Worm (Caenorhabditis elegans): ENCODE data around the gene pgph-3.

The pgph-3 gene

ce11 chrV:5788650-5789049, 25.0 kb upstream of the pgph-3 start:
- TF ChIP-seq pqm-1 (tag; optimal IDR thresholded peaks at IDR 0.05) (no peak), ahr-1 (tag; optimal IDR thresholded peaks at IDR 0.05) (no peak), F13H6.1 (tag; optimal IDR thresholded peaks at IDR 0.05) (no peak), K09A11.1 (tag; optimal IDR thresholded peaks at IDR 0.05; ENCODE audit: insufficient read depth) (no peak), fax-1 (tag; optimal IDR thresholded peaks at IDR 0.05) (no peak), hlh-13 (GFP tag; optimal IDR thresholded peaks at IDR 0.05) (no peak), unc-55 (GFP tag; optimal IDR thresholded peaks at IDR 0.05) (no peak), nfya-1 (tag; optimal IDR thresholded peaks at IDR 0.05) (no peak), zip-5 (tag; optimal IDR thresholded peaks at IDR 0.05) (no peak), hlh-6 (tag; optimal IDR thresholded peaks at IDR 0.05) (no peak), syd-9 (tag; optimal IDR thresholded peaks at IDR 0.05) (no peak), C08G9.2 (tag; optimal IDR thresholded peaks at IDR 0.05) (no peak), ztf-16 (tag; optimal IDR thresholded peaks at IDR 0.05) (no peak), C38D4.7 (GFP tag; optimal IDR thresholded peaks at IDR 0.05) (no peak), ceh-30 (tag; optimal IDR thresholded peaks at IDR 0.05) (no peak), nhr-232 (tag; optimal IDR thresholded peaks at IDR 0.05) (no peak)

ce11 chrV:5785372-5785771, 21.7 kb upstream of the pgph-3 start, which contains the start of gene F44E7.7:
Gene F44E7.7 (minus strand): TSS chrV:5785472.
- TF ChIP-seq ceh-31 (tag; optimal IDR thresholded peaks at IDR 0.05) = no peak
- no peak for TF ChIP-seq ceh-48 (tag; optimal IDR thresholded peaks at IDR 0.05)
- TF ChIP-seq hlh-6 (tag; optimal IDR thresholded peaks at IDR 0.05) = no peak
- TF ChIP-seq madf-2 (tag; optimal IDR thresholded peaks at IDR 0.05) = no peak
- TF ChIP-seq ets-4 (tag; optimal IDR thresholded peaks at IDR 0.05) = no peak
- no peak for TF ChIP-seq elt-4 (tag; optimal IDR thresholded peaks at IDR 0.05)
- no peak for TF ChIP-seq rnt-1 (tag; optimal IDR thresholded peaks at IDR 0.05)

- TF ChIP-seq unc-42 (tag; optimal IDR thresholded peaks at IDR 0.05) (no peak), ahr-1 (tag; optimal IDR thresholded peaks at IDR 0.05) (no peak), hlh-6 (tag; optimal IDR thresholded peaks at IDR 0.05) (no peak), ceh-22 (tag; optimal IDR thresholded peaks at IDR 0.05) (no peak), hlh-15 (tag; optimal IDR thresholded peaks at IDR 0.05) (no peak), unc-86 (tag; optimal IDR thresholded peaks at IDR 0.05) (no peak), ceh-14 (tag; optimal IDR thresholded peaks at IDR 0.05) (no peak), ref-2 (tag; optimal IDR thresholded peaks at IDR 0.05) (no peak), odd-2 (tag; optimal IDR thresholded peaks at IDR 0.05) (no peak), ets-4 (tag; optimal IDR thresholded peaks at IDR 0.05) (no peak), lim-6 (tag; optimal IDR thresholded peaks at IDR 0.05) (no peak)
These were observed 19.0 kb upstream of the pgph-3 start, which contains the start of gene fbxa-183 for ce11 chrV:5782687-5783086. Gene fbxa-183 (minus strand): TSS chrV:5782787.

ce11 chrV:5780713-5781360, 17.2 kb upstream of the pgph-3 start, which contains the start of gene F44E7.5:
Gene F44E7.5 (minus strand): TSS chrV:5780922.
- no peak for TF ChIP-seq sdc-2 (tag; optimal IDR thresholded peaks at IDR 0.05)
- TF ChIP-seq ceh-31 (tag; optimal IDR thresholded peaks at IDR 0.05) = peak; percentile 52
- no peak for TF ChIP-seq ceh-2 (tag; optimal IDR thresholded peaks at IDR 0.05)
- no peak for TF ChIP-seq dve-1 (tag; optimal IDR thresholded peaks at IDR 0.05)
- no peak for TF ChIP-seq pax-1 (tag; optimal IDR thresholded peaks at IDR 0.05)

- TF ChIP-seq unc-55 (GFP tag; optimal IDR thresholded peaks at IDR 0.05) = peak; percentile 21
- no peak for TF ChIP-seq che-1 (tag; optimal IDR thresholded peaks at IDR 0.05)
- TF ChIP-seq ceh-6 (GFP tag; optimal IDR thresholded peaks at IDR 0.05) = no peak
These were observed 16.3 kb upstream of the pgph-3 start for ce11 chrV:5779984-5780383.

Data from whole organism, late embryonic.